Worm (Caenorhabditis elegans): Measurements from ENCODE around the gene ril-2.

DNA sequence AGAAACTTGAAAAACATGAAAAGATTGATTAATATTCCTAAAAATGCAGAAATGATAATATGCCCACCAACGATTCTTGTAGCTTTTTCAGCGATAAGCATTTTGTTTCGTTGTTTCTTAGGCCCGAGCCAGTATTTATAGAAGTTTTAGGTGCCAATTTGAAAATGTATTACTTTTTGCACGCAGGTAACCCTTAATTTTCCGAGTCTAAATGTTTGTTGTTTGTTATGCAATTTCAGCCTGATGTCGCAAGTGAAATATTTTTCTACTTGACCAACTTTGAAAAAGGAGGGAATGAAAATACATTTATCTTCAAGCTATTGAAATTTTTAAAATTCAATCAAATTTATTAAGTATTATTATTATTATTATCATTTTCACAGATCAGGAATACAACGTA, 33.1 kb upstream of the ril-2 start, which contains the start of gene srx-113:
- TF ChIP-seq madf-3 (GFP tag; IDR thresholded peaks at IDR 0.05) (no peak), sea-2 (GFP tag; IDR thresholded peaks at IDR 0.05) (no peak), nhr-90 (tag; optimal IDR thresholded peaks at IDR 0.05) (no peak), nfyb-1 (GFP tag; IDR thresholded peaks at IDR 0.05) (no peak), Y53F4B.3 (GFP tag; IDR thresholded peaks at IDR 0.05) (no peak), repo-1 (tag; optimal IDR thresholded peaks at IDR 0.05) (no peak), pha-4 (tag; optimal IDR thresholded peaks at IDR 0.05) (no peak), bed-2 (GFP tag; IDR thresholded peaks at IDR 0.05) (no peak)
